Worm (Caenorhabditis elegans): ENCODE results near the gene F07B7.7.
"Not testable (repeated sequence)": the region's sequence is repeated elsewhere in the genome, so short reads cannot be mapped to it uniquely, and the experiment has no call there.

Gene F07B7.7

ce11 chrV:8800978-8801559 lies 34.3 kb upstream of the F07B7.7 start, which contains the start of gene magu-2:
Gene magu-2, minus strand, starts transcription at chrV:8801028.
- TF ChIP-seq aly-1 (tag; optimal IDR thresholded peaks at IDR 0.05) (no peak), ama-1 (optimal IDR thresholded peaks at IDR 0.05) (no peak), ets-7 (tag; optimal IDR thresholded peaks at IDR 0.05) (no peak), tra-4 (tag; optimal IDR thresholded peaks at IDR 0.05) (no peak)

- no peak for TF ChIP-seq aly-1 (tag; optimal IDR thresholded peaks at IDR 0.05)
- TF ChIP-seq hmbx-1 (tag; optimal IDR thresholded peaks at IDR 0.05), result no peak
- TF ChIP-seq ceh-36 (tag; optimal IDR thresholded peaks at IDR 0.05), result no peak
- TF ChIP-seq B0310.2 (tag; optimal IDR thresholded peaks at IDR 0.05), result no peak
- TF ChIP-seq ets-7 (tag; optimal IDR thresholded peaks at IDR 0.05), result no peak
- no peak for TF ChIP-seq tbx-37 (GFP tag; conservative IDR thresholded peaks at IDR 0.05)
- TF ChIP-seq ceh-13 (GFP tag; optimal IDR thresholded peaks at IDR 0.05), result no peak
- TF ChIP-seq pes-1 (GFP tag; IDR thresholded peaks at IDR 0.05), result no peak
- TF ChIP-seq tbx-11 (GFP tag; IDR thresholded peaks at IDR 0.05), result no peak
- TF ChIP-seq ama-1 (optimal IDR thresholded peaks at IDR 0.05), result no peak
- no peak for TF ChIP-seq tra-4 (tag; optimal IDR thresholded peaks at IDR 0.05)
- no peak for TF ChIP-seq sea-1 (GFP tag; conservative IDR thresholded peaks at IDR 0.05)
- no peak for TF ChIP-seq hnd-1 (tag; optimal IDR thresholded peaks at IDR 0.05)
- TF ChIP-seq hmg-4 (GFP tag; optimal IDR thresholded peaks at IDR 0.05), result no peak
- no peak for TF ChIP-seq scrt-1 (GFP tag; IDR thresholded peaks at IDR 0.05)
- no peak for TF ChIP-seq F13C5.2 (tag; optimal IDR thresholded peaks at IDR 0.05)
- TF ChIP-seq flt-1 (GFP tag; IDR thresholded peaks at IDR 0.05), result no peak
Observed at ce11 chrV:8802252-8802651, 33.2 kb upstream of the F07B7.7 start.

DNA sequence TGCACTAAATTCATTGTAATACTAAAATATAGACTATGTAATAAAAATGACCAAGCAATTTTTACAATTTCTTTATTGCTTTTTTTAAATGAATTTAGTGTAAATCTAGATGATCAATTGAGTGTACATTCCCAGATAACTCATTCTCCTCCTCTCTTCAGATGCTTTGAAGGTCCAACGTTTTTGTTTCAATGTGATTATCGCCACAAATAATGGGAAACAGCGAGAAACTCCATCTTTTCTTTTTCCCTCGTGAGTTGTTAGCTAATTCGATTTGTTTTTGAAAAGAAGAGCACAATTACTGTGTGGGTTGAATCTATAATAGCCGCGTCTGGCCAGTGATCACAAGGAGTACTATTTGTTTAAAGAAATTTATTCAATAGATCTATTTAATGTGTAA lies 30.4 kb upstream of the F07B7.7 start:
- TF ChIP-seq flt-1 (GFP tag; IDR thresholded peaks at IDR 0.05), result no peak
- TF ChIP-seq ceh-13 (GFP tag; optimal IDR thresholded peaks at IDR 0.05), result no peak

- not testable (repeated sequence) for TF ChIP-seq aly-1 (tag; optimal IDR thresholded peaks at IDR 0.05); tbx-11 (GFP tag; IDR thresholded peaks at IDR 0.05); sea-1 (GFP tag; conservative IDR thresholded peaks at IDR 0.05)
Observed at ce11 chrV:8819855-8820254, 15.6 kb upstream of the F07B7.7 start, which contains the start of gene rpm-1. Gene rpm-1, minus strand, starts transcription at chrV:8819955.

DNA sequence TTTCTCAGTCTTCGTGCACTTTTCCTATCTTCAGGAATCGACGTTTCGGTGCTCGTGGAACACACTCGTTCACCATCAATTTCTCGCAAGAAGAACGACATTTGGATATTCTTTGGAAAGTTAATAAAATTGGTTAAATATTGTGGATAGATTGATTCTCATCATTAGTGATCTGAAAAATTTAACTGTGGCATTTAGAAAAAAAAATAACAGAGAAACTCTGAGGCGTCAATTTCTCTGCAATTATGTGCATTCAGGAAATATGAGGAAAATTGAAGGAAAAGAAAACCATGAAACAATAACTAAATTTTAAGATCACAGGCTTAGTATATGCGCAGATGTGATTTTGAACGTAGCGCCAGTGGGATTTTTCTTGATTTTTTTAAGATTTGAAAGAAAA lies 26.5 kb downstream of the F07B7.7 start, which contains the start of gene F07B7.12:
Gene F07B7.12, minus strand, starts transcription at position 101 of the 400 bp plus-strand sequence.
- not testable (repeated sequence) for TF ChIP-seq flt-1 (GFP tag; IDR thresholded peaks at IDR 0.05); tbx-37 (GFP tag; conservative IDR thresholded peaks at IDR 0.05); sea-1 (GFP tag; conservative IDR thresholded peaks at IDR 0.05)
